Fruit fly (Drosophila melanogaster): ENCODE data around the gene dmt.

dmt gene

DNA sequence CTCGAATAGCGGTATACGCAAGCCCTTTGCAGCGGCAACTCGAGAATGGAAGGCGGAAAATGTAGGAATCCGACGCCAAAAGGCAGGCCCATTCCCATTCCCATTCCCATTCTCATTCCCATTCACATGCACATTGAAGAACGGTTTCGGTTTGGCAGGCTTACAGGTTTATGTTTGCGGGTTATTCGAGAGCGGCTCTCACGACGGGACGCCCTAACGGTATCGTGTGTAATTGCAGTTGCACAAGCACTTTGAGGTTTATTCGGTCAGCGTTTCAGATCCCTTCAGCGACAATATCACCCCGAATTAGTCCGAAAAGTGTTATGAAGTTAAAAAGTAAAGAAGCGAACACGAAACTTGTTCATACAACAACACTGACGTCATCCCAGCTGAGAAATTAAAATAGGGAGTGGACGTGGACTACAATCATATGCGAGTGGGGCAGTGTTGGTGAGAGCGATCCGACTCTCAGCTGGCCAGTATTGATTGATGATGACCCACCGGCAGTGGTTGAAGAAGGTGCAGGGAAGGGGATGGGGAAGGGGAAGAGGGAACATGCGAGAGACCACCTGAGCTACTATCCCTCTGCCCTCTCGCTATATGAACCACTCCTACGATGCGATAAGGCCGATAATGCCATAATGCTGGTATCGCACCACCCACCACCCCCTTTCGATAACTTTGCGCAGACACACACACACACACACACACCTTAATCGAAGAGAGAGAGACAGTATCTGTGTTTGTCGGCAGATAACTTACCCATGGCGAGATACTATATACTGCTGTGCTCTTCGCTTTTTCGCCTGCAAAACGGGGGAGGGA, 6.5 kb upstream of the dmt start (continued):
- TF ChIP-seq her (GFP tag; optimal IDR thresholded peaks at IDR 0.05) = no peak
- TF ChIP-seq Dip3 (GFP tag; optimal IDR thresholded peaks at IDR 0.05) = no peak
- peak; percentile 43 for TF ChIP-seq gcm (GFP tag; optimal IDR thresholded peaks at IDR 0.05)
- no peak for TF ChIP-seq CG12744 (GFP tag; optimal IDR thresholded peaks at IDR 0.05)
- TF ChIP-seq mld (GFP tag; IDR thresholded peaks at IDR 0.05; ENCODE audit: partially characterized antibody) = no peak
- no peak for TF ChIP-seq CG31388 (GFP tag; optimal IDR thresholded peaks at IDR 0.05)
- TF ChIP-seq CG12299 (tag; optimal IDR thresholded peaks at IDR 0.05) = no peak
- TF ChIP-seq PHDP (tag; optimal IDR thresholded peaks at IDR 0.05) = no peak
- no peak for TF ChIP-seq CG6689 (GFP tag; IDR thresholded peaks at IDR 0.05)
- no peak for TF ChIP-seq Dip2 (GFP tag; IDR thresholded peaks at IDR 0.05)
- TF ChIP-seq grau (tag; optimal IDR thresholded peaks at IDR 0.05) = no peak
- no peak for TF ChIP-seq sob (GFP tag; IDR thresholded peaks at IDR 0.05)
- TF ChIP-seq lab (GFP tag; optimal IDR thresholded peaks at IDR 0.05) = peak; percentile 92
- TF ChIP-seq tna (GFP tag; IDR thresholded peaks at IDR 0.05; ENCODE audit: partially characterized antibody) = no peak
- no peak for TF ChIP-seq Mes4 (GFP tag; optimal IDR thresholded peaks at IDR 0.05)
- no peak for TF ChIP-seq CG5180 (GFP tag; optimal IDR thresholded peaks at IDR 0.05)
- no peak for TF ChIP-seq zf30C (GFP tag; optimal IDR thresholded peaks at IDR 0.05)
- no peak for TF ChIP-seq Lhr (GFP tag; optimal IDR thresholded peaks at IDR 0.05)
- TF ChIP-seq Camta (GFP tag; optimal IDR thresholded peaks at IDR 0.05) = no peak
- no peak for TF ChIP-seq yki (optimal IDR thresholded peaks at IDR 0.05)
- peak; percentile 82 for TF ChIP-seq exex (tag; optimal IDR thresholded peaks at IDR 0.05)
- TF ChIP-seq E2f2 (GFP tag; IDR thresholded peaks at IDR 0.05) = no peak
- no peak for TF ChIP-seq nau (GFP tag; optimal IDR thresholded peaks at IDR 0.05)
- peak; percentile 12 for TF ChIP-seq pzg (GFP tag; optimal IDR thresholded peaks at IDR 0.05)
- peak; percentile 35 for TF ChIP-seq nom (GFP tag; optimal IDR thresholded peaks at IDR 0.05)
- no peak for TF ChIP-seq HLHmδ (GFP tag; optimal IDR thresholded peaks at IDR 0.05)
- TF ChIP-seq NC2β (GFP tag; optimal IDR thresholded peaks at IDR 0.05) = no peak
- TF ChIP-seq hb (GFP tag; IDR thresholded peaks at IDR 0.05; ENCODE audit: partially characterized antibody) = no peak
- no peak for TF ChIP-seq psq (GFP tag; optimal IDR thresholded peaks at IDR 0.05)
- no peak for TF ChIP-seq Six4 (GFP tag; optimal IDR thresholded peaks at IDR 0.05)
- TF ChIP-seq CG17568 (GFP tag; optimal IDR thresholded peaks at IDR 0.05) = no peak
- no peak for TF ChIP-seq CG8388 (GFP tag; optimal IDR thresholded peaks at IDR 0.05)
- no peak for TF ChIP-seq CG31365 (tag; optimal IDR thresholded peaks at IDR 0.05)
- peak; percentile 40 for TF ChIP-seq sd (tag; optimal IDR thresholded peaks at IDR 0.05)
- TF ChIP-seq lbe (GFP tag; optimal IDR thresholded peaks at IDR 0.05) = no peak
- no peak for TF ChIP-seq tin (GFP tag; optimal IDR thresholded peaks at IDR 0.05)
- TF ChIP-seq Hmr (GFP tag; optimal IDR thresholded peaks at IDR 0.05) = peak; percentile 66
- TF ChIP-seq CG11723 (GFP tag; optimal IDR thresholded peaks at IDR 0.05) = no peak
- no peak for TF ChIP-seq tup (GFP tag; optimal IDR thresholded peaks at IDR 0.05)
- no peak for TF ChIP-seq gfzf (GFP tag; optimal IDR thresholded peaks at IDR 0.05)
- no peak for TF ChIP-seq sima (GFP tag; optimal IDR thresholded peaks at IDR 0.05)
- no peak for TF ChIP-seq bcd (GFP tag; optimal IDR thresholded peaks at IDR 0.05)
- TF ChIP-seq CG15011 (GFP tag; optimal IDR thresholded peaks at IDR 0.05) = no peak
- TF ChIP-seq Hmx (GFP tag; optimal IDR thresholded peaks at IDR 0.05) = no peak
- no peak for TF ChIP-seq Hr3 (GFP tag; optimal IDR thresholded peaks at IDR 0.05)
- no peak for TF ChIP-seq Mrtf (GFP tag; IDR thresholded peaks at IDR 0.05)
- TF ChIP-seq CG4404 (GFP tag; IDR thresholded peaks at IDR 0.05) = no peak
- no peak for TF ChIP-seq Taf1 (GFP tag; IDR thresholded peaks at IDR 0.05)
- peak in 1 of 2 experiments; percentile 82 for TF ChIP-seq Pdp1 (GFP tag; optimal IDR thresholded peaks at IDR 0.05)
